Worm (Caenorhabditis elegans) whole organism, early embryonic: ENCODE results near the gene unc-32.
A peak's percentile ranks its signal among the peaks of the same experiment; 100 is the strongest.

Experiments used
- B0310.2 ChIP-seq: sonication (generic microtip); optimal IDR thresholded peaks from 2 replicates; lab custom pipeline; 2016; ENCODE audit warnings: mild to moderate bottlenecking, missing genetic modification characterization, missing compliant biosample characterization
- F13C5.2 ChIP-seq: sonication (generic microtip); optimal IDR thresholded peaks from 2 replicates; lab custom pipeline; 2017; ENCODE audit warnings: mild to moderate bottlenecking, missing genetic modification characterization, inconsistent platforms, missing compliant biosample characterization
- aly-1 ChIP-seq: sonication (generic microtip); optimal IDR thresholded peaks from 2 replicates; lab custom pipeline; 2016; ENCODE audit warnings: missing genetic modification characterization, missing compliant biosample characterization
- ama-1 ChIP-seq: fragments of 150-350 bp; optimal IDR thresholded peaks from 2 replicates; lab custom pipeline; 2014
- ceh-13 ChIP-seq: fragments of 200-800 bp; sonication (Bioruptor generic); optimal IDR thresholded peaks from 2 replicates; lab custom pipeline; 2018; ENCODE audit warnings: mild to moderate bottlenecking, missing genetic modification characterization, missing compliant biosample characterization
- ceh-36 ChIP-seq: sonication (generic microtip); optimal IDR thresholded peaks from 2 replicates; lab custom pipeline; 2016; ENCODE audit warnings: missing genetic modification characterization, inconsistent platforms, missing compliant biosample characterization
- ets-7 ChIP-seq: sonication (generic microtip); optimal IDR thresholded peaks from 2 replicates; lab custom pipeline; 2016; ENCODE audit warnings: missing genotype, missing genetic modification characterization, missing compliant biosample characterization
- flt-1 ChIP-seq: fragments of 200-800 bp; sonication (Bioruptor generic); IDR thresholded peaks from 2 replicates; pipeline ENCODE4 v1.3.6; 2022; ENCODE audit warnings: missing genetic modification characterization, missing compliant biosample characterization
- hmbx-1 ChIP-seq: sonication (generic microtip); optimal IDR thresholded peaks from 2 replicates; lab custom pipeline; 2016; ENCODE audit warnings: mild to moderate bottlenecking, missing genetic modification characterization, missing compliant biosample characterization
- hmg-4 ChIP-seq: fragments of 200-800 bp; sonication (Bioruptor generic); optimal IDR thresholded peaks from 2 replicates; lab custom pipeline; 2018; ENCODE audit warnings: mild to moderate bottlenecking, missing genetic modification characterization, missing compliant biosample characterization
- hnd-1 ChIP-seq: sonication (generic microtip); optimal IDR thresholded peaks from 2 replicates; lab custom pipeline; 2016; ENCODE audit warnings: missing genetic modification characterization, missing compliant biosample characterization
- pes-1 ChIP-seq: fragments of 200-800 bp; sonication (Bioruptor generic); IDR thresholded peaks from 2 replicates; pipeline ENCODE4 v1.3.6; 2022; ENCODE audit warnings: missing genetic modification reagents, missing genetic modification characterization, missing compliant biosample characterization
- scrt-1 ChIP-seq: fragments of 200-800 bp; sonication (Bioruptor generic); IDR thresholded peaks from 2 replicates; pipeline ENCODE4 v1.3.6; 2022; ENCODE audit warnings: missing genetic modification characterization, missing compliant biosample characterization
- sea-1 ChIP-seq: fragments of 200-800 bp; sonication (Bioruptor generic); conservative IDR thresholded peaks from 2 replicates; pipeline ENCODE4 v1.3.6; 2022; ENCODE audit warnings: missing genetic modification characterization, missing compliant biosample characterization
- tbx-11 ChIP-seq: fragments of 200-800 bp; sonication (Bioruptor generic); IDR thresholded peaks from 2 replicates; pipeline ENCODE4 v1.3.6; 2022; ENCODE audit warnings: missing genetic modification characterization, missing compliant biosample characterization
- tbx-37 ChIP-seq: fragments of 200-800 bp; sonication (Bioruptor generic); conservative IDR thresholded peaks from 2 replicates; pipeline ENCODE4 v1.3.6; 2022; ENCODE audit warnings: missing genetic modification reagents, missing genetic modification characterization, missing compliant biosample characterization
- tra-4 ChIP-seq: sonication (generic microtip); optimal IDR thresholded peaks from 2 replicates; lab custom pipeline; 2017; ENCODE audit warnings: missing genetic modification characterization, missing compliant biosample characterization

Gene unc-32

DNA sequence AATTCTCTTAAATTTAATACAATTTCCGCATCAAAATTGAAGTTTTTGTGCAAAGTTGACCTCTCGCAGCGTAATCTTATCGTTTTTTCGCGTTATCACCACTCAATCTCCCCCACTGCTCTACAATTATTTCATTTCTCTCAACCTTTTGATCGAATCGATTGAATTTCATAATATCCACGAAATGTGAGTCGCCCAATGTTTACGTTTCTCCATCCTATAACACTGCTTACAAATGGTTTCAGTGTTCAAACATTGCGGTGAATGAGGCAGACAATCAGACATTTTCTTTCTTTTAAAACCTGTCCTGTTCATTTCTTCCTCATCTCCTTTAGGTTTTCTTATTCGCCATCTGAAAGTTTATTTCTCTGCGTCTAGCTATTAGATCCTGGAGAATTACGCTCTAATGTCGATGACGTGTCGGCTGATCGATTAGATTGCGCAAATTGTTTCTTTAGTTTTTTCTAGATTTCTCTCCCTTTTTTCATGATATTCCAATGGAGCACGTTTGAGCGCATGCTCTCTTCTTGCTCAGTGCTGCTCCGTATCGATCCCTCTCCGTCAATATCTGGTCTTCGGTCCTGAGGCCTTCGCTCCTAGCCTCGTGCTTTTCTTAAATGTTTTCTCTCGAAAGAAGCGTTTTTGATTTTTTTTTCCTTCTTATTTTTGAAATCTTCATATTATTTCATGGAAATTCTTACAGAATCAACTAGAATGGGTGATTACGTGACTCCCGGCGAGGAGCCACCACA is at the start of gene unc-32:
TSS of gene unc-32 (plus strand) at position 702 of the 752 bp plus-strand sequence.
- TF ChIP-seq aly-1 (tag; lab: Kevin White, UChicago): no peak

DNA sequence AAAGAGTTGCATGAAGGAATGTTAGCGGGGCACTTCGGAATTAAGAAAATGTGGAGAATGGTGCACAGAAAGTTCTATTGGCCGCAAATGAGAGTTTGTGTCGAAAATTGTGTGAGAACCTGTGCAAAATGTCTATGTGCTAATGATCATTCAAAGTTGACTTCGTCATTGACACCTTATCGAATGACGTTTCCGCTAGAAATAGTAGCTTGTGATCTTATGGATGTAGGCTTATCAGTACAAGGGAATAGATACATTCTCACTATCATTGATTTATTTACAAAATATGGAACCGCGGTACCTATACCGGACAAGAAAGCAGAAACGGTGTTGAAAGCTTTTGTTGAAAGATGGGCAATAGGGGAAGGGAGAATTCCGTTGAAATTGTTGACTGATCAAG is 46.9 kb upstream of the unc-32 start:
- no peak for TF ChIP-seq ceh-13 (GFP tag; lab: Kevin White, UChicago)
- TF ChIP-seq tbx-11 (GFP tag; lab: Robert Waterston, UW): no peak
- no peak for TF ChIP-seq hmg-4
- TF ChIP-seq tbx-37 (GFP tag; lab: Robert Waterston, UW): no peak
- no peak for TF ChIP-seq scrt-1
- no peak for TF ChIP-seq hnd-1 (tag; lab: Kevin White, UChicago)

DNA sequence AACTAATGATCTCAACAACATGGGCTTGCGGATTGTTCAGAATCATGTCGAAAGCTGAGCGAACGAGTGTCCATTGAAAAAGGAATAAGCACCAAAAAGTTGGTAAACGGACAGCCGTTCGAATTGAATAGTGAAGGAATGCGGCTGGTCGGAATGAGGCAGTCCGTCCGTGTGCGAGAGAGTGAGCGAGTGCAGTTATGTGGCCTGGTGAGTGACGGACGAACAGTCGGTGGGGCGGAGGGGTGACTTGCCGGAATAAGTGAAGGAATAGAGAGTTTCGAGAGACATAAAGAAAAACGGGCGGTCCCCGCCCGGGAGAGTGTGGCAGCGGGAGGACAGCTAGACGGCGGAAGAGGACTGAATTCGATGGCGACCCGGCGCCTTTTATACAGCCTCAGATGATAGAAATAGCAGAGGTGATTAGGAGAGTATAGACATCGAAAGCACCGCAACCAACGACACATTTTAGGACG is 40.1 kb upstream of the unc-32 start:
- TF ChIP-seq sea-1 (GFP tag; lab: Robert Waterston, UW): peak; percentile 34; the same call in 1 of the 2 replicates
- TF ChIP-seq ceh-36 (tag; lab: Kevin White, UChicago): no peak
- TF ChIP-seq hmg-4: peak; percentile 77
- peak; percentile 81 for TF ChIP-seq ama-1 (lab: Kevin White, UChicago)
- peak; percentile 68 for TF ChIP-seq aly-1 (tag; lab: Kevin White, UChicago)
- no peak for TF ChIP-seq hnd-1 (tag; lab: Kevin White, UChicago)
- TF ChIP-seq hmbx-1 (tag; lab: Kevin White, UChicago): no peak
- no peak for TF ChIP-seq tbx-37 (GFP tag; lab: Robert Waterston, UW)
- TF ChIP-seq flt-1 (GFP tag; lab: Robert Waterston, UW): no peak
- TF ChIP-seq B0310.2 (tag; lab: Kevin White, UChicago): peak; percentile 57
- 0 out of 2 replicates have a peak, but pooled peaks have one; percentile 21 for TF ChIP-seq tbx-11 (GFP tag; lab: Robert Waterston, UW)
- 0 out of 2 replicates have a peak, but pooled peaks have one; percentile 54 for TF ChIP-seq scrt-1
- no peak for TF ChIP-seq F13C5.2 (tag; lab: Kevin White, UChicago)
- no peak for TF ChIP-seq tra-4 (tag; lab: Kevin White, UChicago)
- TF ChIP-seq ceh-13 (GFP tag; lab: Kevin White, UChicago): no peak
- TF ChIP-seq ets-7 (tag; lab: Kevin White, UChicago): no peak
- TF ChIP-seq pes-1 (GFP tag; lab: Robert Waterston, UW): no peak; the same call in 1 of the 2 replicates

- TF ChIP-seq hmg-4 (no peak), tbx-11 (GFP tag; lab: Robert Waterston, UW) (no peak), sea-1 (GFP tag; lab: Robert Waterston, UW) (no peak), flt-1 (GFP tag; lab: Robert Waterston, UW) (no peak), ceh-13 (GFP tag; lab: Kevin White, UChicago) (no peak), ets-7 (tag; lab: Kevin White, UChicago) (no peak), hmbx-1 (tag; lab: Kevin White, UChicago) (no peak), ama-1 (lab: Kevin White, UChicago) (no peak), aly-1 (tag; lab: Kevin White, UChicago) (no peak), scrt-1 (no peak)
Measured at ce11 chrIII:8866038-8866437, 39.4 kb upstream of the unc-32 start.

- TF ChIP-seq hmg-4 (no peak), tbx-37 (GFP tag; lab: Robert Waterston, UW) (no peak), tbx-11 (GFP tag; lab: Robert Waterston, UW) (no peak), ama-1 (lab: Kevin White, UChicago) (no peak), hnd-1 (tag; lab: Kevin White, UChicago) (no peak), F13C5.2 (tag; lab: Kevin White, UChicago) (no peak), B0310.2 (tag; lab: Kevin White, UChicago) (no peak), flt-1 (GFP tag; lab: Robert Waterston, UW) (no peak), sea-1 (GFP tag; lab: Robert Waterston, UW) (no peak), tra-4 (tag; lab: Kevin White, UChicago) (no peak), pes-1 (GFP tag; lab: Robert Waterston, UW) (no peak), hmbx-1 (tag; lab: Kevin White, UChicago) (no peak)
Measured at ce11 chrIII:8866983-8867842, 38.2 kb upstream of the unc-32 start.

DNA sequence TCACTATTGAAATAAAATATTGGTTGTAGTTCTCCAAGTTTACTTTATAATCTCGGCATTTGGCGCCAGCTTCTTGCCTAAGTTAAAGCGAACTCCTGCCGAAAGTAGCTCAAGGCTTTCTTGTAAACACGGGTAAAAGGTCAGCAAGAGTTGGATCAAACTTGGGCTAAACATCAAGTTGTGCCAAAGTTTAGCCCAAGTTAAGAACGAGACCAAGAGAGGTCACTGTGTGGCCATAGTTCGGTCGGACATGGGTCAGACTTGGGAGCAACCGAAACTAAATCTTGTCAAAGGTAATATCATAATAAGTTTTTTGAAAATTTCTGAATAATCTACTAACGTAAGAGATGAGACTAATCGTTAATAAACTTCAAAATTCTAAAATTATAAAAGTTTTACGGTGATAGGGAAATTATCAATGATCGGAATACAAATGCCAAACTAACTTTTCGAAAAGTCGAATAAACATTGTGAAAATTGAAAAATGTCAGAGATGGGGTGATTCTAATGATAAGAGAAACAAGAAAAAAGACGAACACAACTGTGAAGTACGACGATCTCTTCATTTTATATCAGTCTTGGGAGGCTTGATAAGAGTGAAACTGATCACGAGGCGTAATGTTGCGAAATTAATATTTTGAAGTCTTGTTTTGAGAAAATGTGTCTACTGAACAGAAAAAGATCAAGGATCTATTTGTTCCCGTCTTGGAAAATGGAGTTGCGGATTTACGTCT is 37.3 kb upstream of the unc-32 start:
- TF ChIP-seq pes-1 (GFP tag; lab: Robert Waterston, UW): no peak
- TF ChIP-seq tbx-37 (GFP tag; lab: Robert Waterston, UW): no peak
- TF ChIP-seq hmbx-1 (tag; lab: Kevin White, UChicago): no peak
- TF ChIP-seq B0310.2 (tag; lab: Kevin White, UChicago): no peak
- TF ChIP-seq hnd-1 (tag; lab: Kevin White, UChicago): no peak
- no peak for TF ChIP-seq ets-7 (tag; lab: Kevin White, UChicago)
- no peak for TF ChIP-seq sea-1 (GFP tag; lab: Robert Waterston, UW)
- no peak for TF ChIP-seq tbx-11 (GFP tag; lab: Robert Waterston, UW)
- TF ChIP-seq aly-1 (tag; lab: Kevin White, UChicago): no peak
- TF ChIP-seq ceh-36 (tag; lab: Kevin White, UChicago): no peak
- no peak for TF ChIP-seq F13C5.2 (tag; lab: Kevin White, UChicago)
- TF ChIP-seq scrt-1: no peak
- TF ChIP-seq ceh-13 (GFP tag; lab: Kevin White, UChicago): no peak
- TF ChIP-seq flt-1 (GFP tag; lab: Robert Waterston, UW): no peak
- no peak for TF ChIP-seq ama-1 (lab: Kevin White, UChicago)
- no peak for TF ChIP-seq tra-4 (tag; lab: Kevin White, UChicago)
- no peak for TF ChIP-seq hmg-4
